Fruit fly (Drosophila melanogaster) whole organism, embryonic: Measurements from ENCODE around the gene PIG-Wb.

ENCODE experiments used
- B-H2 ChIP-seq: fragments of 200-800 bp; sonication (Bioruptor generic); optimal IDR thresholded peaks from 2 replicates; lab custom pipeline; 2018; ENCODE audit warnings: missing biosample characterization, mild to moderate bottlenecking, missing genetic modification characterization
- BtbVII ChIP-seq: fragments of 200-800 bp; sonication (Bioruptor generic); optimal IDR thresholded peaks from 3 replicates; lab custom pipeline; 2017; ENCODE audit warnings: missing biosample characterization, mild to moderate bottlenecking, missing genetic modification characterization
- CG10267 ChIP-seq: fragments of 200-800 bp; sonication (Bioruptor generic); optimal IDR thresholded peaks from 2 replicates; lab custom pipeline; 2018; ENCODE audit warnings: missing biosample characterization, mild to moderate bottlenecking, missing genetic modification characterization, moderate library complexity
- CG12942 ChIP-seq: fragments of 200-800 bp; sonication (Bioruptor generic); optimal IDR thresholded peaks from 3 replicates; lab custom pipeline; 2016; ENCODE audit warnings: missing biosample characterization, missing genetic modification characterization
- CG13624 ChIP-seq: fragments of 200-800 bp; sonication (Bioruptor generic); optimal IDR thresholded peaks from 2 replicates; lab custom pipeline; 2016; ENCODE audit warnings: missing biosample characterization, missing genetic modification characterization
- CG14014 ChIP-seq: fragments of 200-800 bp; sonication (Bioruptor generic); IDR thresholded peaks from 2 replicates; pipeline ENCODE4 v1.3.6; 2022; ENCODE audit warnings: missing biosample characterization, missing genetic modification characterization
- CG14050 ChIP-seq: fragments of 200-800 bp; sonication (Bioruptor generic); IDR thresholded peaks from 3 replicates; pipeline ENCODE4 v1.3.6; 2022; ENCODE audit warnings: missing biosample characterization, missing genetic modification characterization
- CG14441 ChIP-seq: fragments of 200-800 bp; sonication (Bioruptor generic); IDR thresholded peaks from 2 replicates; pipeline ENCODE4 v1.3.6; 2022; ENCODE audit warnings: missing biosample characterization, missing genetic modification characterization
- CG1602 ChIP-seq: fragments of 200-800 bp; sonication (Bioruptor generic); optimal IDR thresholded peaks from 3 replicates; lab custom pipeline; 2016; ENCODE audit warnings: missing biosample characterization, missing genetic modification characterization
- CG18262 ChIP-seq: fragments of 200-800 bp; optimal IDR thresholded peaks from 3 replicates; lab custom pipeline; 2019; ENCODE audit warnings: missing biosample characterization, mild to moderate bottlenecking, missing genetic modification characterization, moderate library complexity
- CG30020 ChIP-seq: fragments of 200-800 bp; optimal IDR thresholded peaks from 2 replicates; lab custom pipeline; 2019; ENCODE audit warnings: missing biosample characterization, mild to moderate bottlenecking, missing genetic modification characterization, moderate library complexity
- CG30431 ChIP-seq: fragments of 200-800 bp; sonication (Bioruptor generic); optimal IDR thresholded peaks from 2 replicates; lab custom pipeline; 2017; ENCODE audit warnings: missing biosample characterization, missing genetic modification characterization
- CG3163 ChIP-seq: fragments of 200-800 bp; sonication (Bioruptor generic); optimal IDR thresholded peaks from 3 replicates; lab custom pipeline; 2016; ENCODE audit warnings: missing biosample characterization, missing genetic modification characterization
- CG32532 ChIP-seq: fragments of 200-800 bp; sonication (Bioruptor generic); IDR thresholded peaks from 2 replicates; pipeline ENCODE4 v1.3.6; 2022; ENCODE audit warnings: missing biosample characterization, missing genetic modification characterization
- CG32772 ChIP-seq: fragments of 200-800 bp; sonication (Bioruptor generic); IDR thresholded peaks from 2 replicates; pipeline ENCODE4 v1.3.6; 2022; ENCODE audit warnings: missing biosample characterization, missing genetic modification characterization
- CG34422 ChIP-seq: fragments of 200-800 bp; sonication (Bioruptor generic); IDR thresholded peaks from 3 replicates; pipeline ENCODE4 v1.3.6; 2022; ENCODE audit warnings: missing biosample characterization, missing genetic modification characterization
- CG42726 ChIP-seq: fragments of 200-800 bp; sonication (Bioruptor generic); IDR thresholded peaks from 2 replicates; pipeline ENCODE4 v1.3.6; 2022; ENCODE audit warnings: missing biosample characterization, missing genetic modification characterization; ENCODE audit not compliant: partially characterized antibody
- CG4282 ChIP-seq: fragments of 200-800 bp; sonication (Bioruptor generic); optimal IDR thresholded peaks from 2 replicates; lab custom pipeline; 2016; ENCODE audit warnings: missing biosample characterization, missing genetic modification characterization
- CG4328 ChIP-seq: fragments of 200-800 bp; sonication (Bioruptor generic); optimal IDR thresholded peaks from 3 replicates; lab custom pipeline; 2017; ENCODE audit warnings: missing biosample characterization, missing genetic modification reagents, missing genetic modification characterization
- CG6689 ChIP-seq: fragments of 200-800 bp; sonication (Bioruptor generic); IDR thresholded peaks from 2 replicates; pipeline ENCODE4 v1.3.6; 2022; ENCODE audit warnings: missing biosample characterization, missing genetic modification characterization
- CG7786 ChIP-seq: fragments of 200-800 bp; sonication (Bioruptor generic); optimal IDR thresholded peaks from 2 replicates; lab custom pipeline; 2016; ENCODE audit warnings: missing biosample characterization, missing genetic modification characterization
- CG7839 ChIP-seq: fragments of 200-800 bp; sonication (Bioruptor generic); optimal IDR thresholded peaks from 3 replicates; lab custom pipeline; 2018; ENCODE audit warnings: missing biosample characterization, mild to moderate bottlenecking, missing genetic modification characterization, moderate library complexity
- CG7963 ChIP-seq: fragments of 200-800 bp; sonication (Bioruptor generic); IDR thresholded peaks from 3 replicates; pipeline ENCODE4 v1.3.6; 2022; ENCODE audit warnings: missing biosample characterization, missing genetic modification characterization; ENCODE audit not compliant: partially characterized antibody
- CG9215 ChIP-seq: fragments of 200-800 bp; sonication (Bioruptor generic); IDR thresholded peaks from 2 replicates; pipeline ENCODE4 v1.3.6; 2022; ENCODE audit warnings: missing biosample characterization, missing genetic modification characterization
- CG9609 ChIP-seq: fragments of 200-800 bp; sonication (Bioruptor generic); optimal IDR thresholded peaks from 3 replicates; lab custom pipeline; 2016; ENCODE audit warnings: missing biosample characterization, missing genetic modification characterization
- Chrac-16 ChIP-seq: fragments of 200-800 bp; sonication (Bioruptor generic); optimal IDR thresholded peaks from 3 replicates; lab custom pipeline; 2016; ENCODE audit warnings: missing biosample characterization, missing genetic modification characterization
- Hsf ChIP-seq: fragments of 200-800 bp; sonication (Bioruptor generic); optimal IDR thresholded peaks from 3 replicates; lab custom pipeline; 2016; ENCODE audit warnings: missing biosample characterization, missing genetic modification characterization
- Mes4 ChIP-seq: fragments of 200-800 bp; sonication (Bioruptor generic); optimal IDR thresholded peaks from 2 replicates; lab custom pipeline; 2016; ENCODE audit warnings: missing biosample characterization, missing genetic modification characterization
- Nf-YC ChIP-seq: fragments of 200-800 bp; optimal IDR thresholded peaks from 3 replicates; lab custom pipeline; 2019; ENCODE audit warnings: missing biosample characterization, mild to moderate bottlenecking, missing genetic modification characterization, moderate library complexity
- Oli ChIP-seq: fragments of 200-800 bp; sonication (Bioruptor generic); optimal IDR thresholded peaks from 2 replicates; lab custom pipeline; 2018; ENCODE audit warnings: missing biosample characterization, mild to moderate bottlenecking, missing genetic modification characterization, moderate library complexity
- PHDP ChIP-seq: fragments of 200-800 bp; sonication (Bioruptor generic); optimal IDR thresholded peaks from 3 replicates; lab custom pipeline; 2018; ENCODE audit warnings: missing biosample characterization, mild to moderate bottlenecking, missing genetic modification characterization, moderate library complexity
- Vsx1 ChIP-seq: fragments of 200-800 bp; sonication (Bioruptor generic); optimal IDR thresholded peaks from 2 replicates; lab custom pipeline; 2017; ENCODE audit warnings: missing biosample characterization, mild to moderate bottlenecking, missing genetic modification characterization, missing genetic modification reagents
- abd-A ChIP-seq: fragments of 200-800 bp; sonication (Bioruptor generic); optimal IDR thresholded peaks from 3 replicates; lab custom pipeline; 2019; ENCODE audit warnings: missing biosample characterization, mild to moderate bottlenecking, missing genetic modification characterization, moderate library complexity
- ash1 ChIP-seq: fragments of 200-800 bp; sonication (Bioruptor generic); optimal IDR thresholded peaks from 2 replicates; lab custom pipeline; 2018; ENCODE audit warnings: missing biosample characterization, mild to moderate bottlenecking, missing genetic modification characterization
- bowl ChIP-seq: fragments of 200-800 bp; sonication (Bioruptor generic); IDR thresholded peaks from 2 replicates; pipeline ENCODE4 v1.3.6; 2022; ENCODE audit warnings: missing biosample characterization, missing genetic modification characterization
- cg ChIP-seq: fragments of 200-800 bp; sonication (Bioruptor generic); optimal IDR thresholded peaks from 3 replicates; lab custom pipeline; 2019; ENCODE audit warnings: missing biosample characterization, mild to moderate bottlenecking, missing genetic modification characterization, moderate library complexity
- dm ChIP-seq: fragments of 200-800 bp; sonication (Bioruptor generic); optimal IDR thresholded peaks from 3 replicates; lab custom pipeline; 2016; ENCODE audit warnings: missing biosample characterization, missing genetic modification characterization
- dmrt99B ChIP-seq: fragments of 200-800 bp; sonication (Bioruptor generic); optimal IDR thresholded peaks from 2 replicates; lab custom pipeline; 2018; ENCODE audit warnings: missing biosample characterization, mild to moderate bottlenecking, missing genetic modification characterization, moderate library complexity
- her ChIP-seq: fragments of 200-800 bp; sonication (Bioruptor generic); optimal IDR thresholded peaks from 2 replicates; lab custom pipeline; 2016; ENCODE audit warnings: missing biosample characterization, missing genetic modification characterization
- jumu ChIP-seq: fragments of 200-800 bp; sonication (Bioruptor generic); optimal IDR thresholded peaks from 3 replicates; lab custom pipeline; 2016; ENCODE audit warnings: missing biosample characterization, missing genetic modification characterization
- kni ChIP-seq: fragments of 200-800 bp; sonication (Bioruptor generic); optimal IDR thresholded peaks from 3 replicates; lab custom pipeline; 2017; ENCODE audit warnings: mild to moderate bottlenecking, missing biosample characterization, missing genetic modification reagents, missing genetic modification characterization
- nerfin-1 ChIP-seq: fragments of 200-800 bp; sonication (Bioruptor generic); optimal IDR thresholded peaks from 3 replicates; lab custom pipeline; 2019; ENCODE audit warnings: missing biosample characterization, mild to moderate bottlenecking, missing genetic modification characterization, moderate library complexity
- nerfin-2 ChIP-seq: fragments of 200-800 bp; sonication (Bioruptor generic); IDR thresholded peaks from 2 replicates; pipeline ENCODE4 v1.3.6; 2022; ENCODE audit warnings: missing biosample characterization, missing genetic modification characterization; ENCODE audit not compliant: partially characterized antibody
- otp ChIP-seq: fragments of 200-800 bp; sonication (Bioruptor generic); IDR thresholded peaks from 3 replicates; pipeline ENCODE4, ENCODE4 v1.3.6; 2022; ENCODE audit warnings: missing biosample characterization, missing genetic modification characterization
- row ChIP-seq: fragments of 200-800 bp; sonication (Bioruptor generic); IDR thresholded peaks from 3 replicates; pipeline ENCODE4 v1.3.6; 2022; ENCODE audit warnings: missing biosample characterization, missing genetic modification characterization
- run ChIP-seq: fragments of 200-800 bp; sonication (Bioruptor generic); optimal IDR thresholded peaks from 3 replicates; lab custom pipeline; 2018; ENCODE audit warnings: missing biosample characterization, mild to moderate bottlenecking, missing genetic modification characterization
- sens ChIP-seq: fragments of 200-800 bp; sonication (Bioruptor generic); peaks from one replicate; lab custom pipeline; 2016; ENCODE audit warnings: missing biosample characterization, missing genetic modification characterization
- trem ChIP-seq: fragments of 200-800 bp; optimal IDR thresholded peaks from 3 replicates; lab custom pipeline; 2019; ENCODE audit warnings: missing biosample characterization, mild to moderate bottlenecking, missing genetic modification characterization, moderate library complexity
- zen2 ChIP-seq: fragments of 200-800 bp; sonication (Bioruptor generic); IDR thresholded peaks from 3 replicates; pipeline ENCODE4 v1.3.6; 2022; ENCODE audit warnings: missing biosample characterization, missing genetic modification characterization; ENCODE audit not compliant: partially characterized antibody

PIG-Wb gene

dm6 chr3L:1740129-1740975, 2.4 kb upstream of the PIG-Wb start (continued):
- no peak for TF ChIP-seq trem (tag; lab: Kevin White, UChicago)
- TF ChIP-seq CG14050 (GFP tag; lab: Robert Waterston, UW), result peak; percentile 73; the same call in 2 of the 3 replicates
- peak; percentile 78 for TF ChIP-seq CG14014 (GFP tag; lab: Robert Waterston, UW)
- TF ChIP-seq ash1 (GFP tag; lab: Kevin White, UChicago), result no peak
- peak; percentile 83 for TF ChIP-seq Oli (tag; lab: Kevin White, UChicago)
- TF ChIP-seq CG18262 (tag; lab: Kevin White, UChicago), result peak; percentile 42
- TF ChIP-seq CG9609 (GFP tag; lab: Kevin White, UChicago), result peak; percentile 66
- no peak for TF ChIP-seq Mes4 (GFP tag; lab: Kevin White, UChicago)
- TF ChIP-seq nerfin-2 (GFP tag; lab: Robert Waterston, UW), result no peak
- TF ChIP-seq dm, result peak; percentile 23
- TF ChIP-seq CG4328 (GFP tag; lab: Kevin White, UChicago), result no peak
- peak; percentile 79 for TF ChIP-seq CG13624
- peak; percentile 69 for TF ChIP-seq CG7786 (GFP tag; lab: Kevin White, UChicago)
- peak; percentile 77 for TF ChIP-seq dmrt99B
- TF ChIP-seq zen2 (GFP tag; lab: Robert Waterston, UW), result no peak
- no peak for TF ChIP-seq B-H2 (GFP tag; lab: Kevin White, UChicago)
- TF ChIP-seq abd-A (tag; lab: Kevin White, UChicago), result peak; percentile 34
- no peak for TF ChIP-seq CG30020 (tag; lab: Kevin White, UChicago)
- peak; percentile 23 for TF ChIP-seq CG30431 (GFP tag; lab: Kevin White, UChicago)
- TF ChIP-seq CG32772 (GFP tag; lab: Robert Waterston, UW), result peak; percentile 65; the same call in 1 of the 2 replicates
- peak; percentile 11 for TF ChIP-seq jumu
- TF ChIP-seq CG1602 (GFP tag; lab: Kevin White, UChicago), result peak; percentile 44
- no peak for TF ChIP-seq CG42726 (GFP tag; lab: Robert Waterston, UW)
- peak; percentile 37 for TF ChIP-seq Chrac-16 (GFP tag; lab: Kevin White, UChicago)
- TF ChIP-seq CG14441 (GFP tag; lab: Robert Waterston, UW), result peak; percentile 90
- peak; percentile 19 for TF ChIP-seq CG10267 (tag; lab: Kevin White, UChicago)
- peak; percentile 72 for TF ChIP-seq Hsf
- peak; percentile 86 for TF ChIP-seq sens (GFP tag; lab: Kevin White, UChicago)
- TF ChIP-seq run (tag; lab: Kevin White, UChicago), result peak; percentile 11
- peak; percentile 59 for TF ChIP-seq CG7839 (tag; lab: Kevin White, UChicago)
- TF ChIP-seq CG7963, result no peak
- TF ChIP-seq CG9215 (GFP tag; lab: Robert Waterston, UW), result peak; percentile 52; the same call in 1 of the 2 replicates
- TF ChIP-seq otp (GFP tag; lab: Robert Waterston, UW), result peak; percentile 54; the same call in 1 of the 3 replicates
- TF ChIP-seq CG6689 (GFP tag; lab: Robert Waterston, UW), result peak; percentile 74
- TF ChIP-seq CG12942 (GFP tag; lab: Kevin White, UChicago), result peak; percentile 54
- TF ChIP-seq CG32532 (GFP tag; lab: Robert Waterston, UW), result peak; percentile 81
- no peak for TF ChIP-seq CG4282 (GFP tag; lab: Kevin White, UChicago)
- TF ChIP-seq bowl, result peak; percentile 74; the same call in 1 of the 2 replicates
- peak; percentile 45 for TF ChIP-seq CG3163 (GFP tag; lab: Kevin White, UChicago)
- peak; percentile 36 for TF ChIP-seq Nf-YC (tag; lab: Kevin White, UChicago)
- no peak for TF ChIP-seq kni (GFP tag; lab: Kevin White, UChicago)
- TF ChIP-seq PHDP (tag; lab: Kevin White, UChicago), result peak; percentile 53
- TF ChIP-seq CG34422, result peak; percentile 80; the same call in 2 of the 3 replicates
- TF ChIP-seq cg (GFP tag; lab: Kevin White, UChicago), result no peak
- TF ChIP-seq BtbVII (GFP tag; lab: Kevin White, UChicago), result no peak
- peak; percentile 61 for TF ChIP-seq her
- peak; percentile 86 for TF ChIP-seq row (GFP tag; lab: Robert Waterston, UW)
- TF ChIP-seq nerfin-1, result peak; percentile 22
- no peak for TF ChIP-seq Vsx1 (GFP tag; lab: Kevin White, UChicago)
